Fruit fly (Drosophila melanogaster): ENCODE measurements around the gene Gs1.
A peak's percentile ranks its signal among the peaks of the same experiment; 100 is the strongest.

Gene Gs1

dm6 chr2L:171499-172250 lies 39.8 kb downstream of the Gs1 start (continued):
- TF ChIP-seq maf-S (GFP tag; optimal IDR thresholded peaks at IDR 0.05) = no peak
- peak in 1 of 2 experiments; percentile 5 for TF ChIP-seq Hr51 (GFP tag; optimal IDR thresholded peaks at IDR 0.05)
- no peak for TF ChIP-seq Bteb2 (GFP tag; optimal IDR thresholded peaks at IDR 0.05)
- TF ChIP-seq slbo (GFP tag; IDR thresholded peaks at IDR 0.05) = no peak
- no peak for TF ChIP-seq CG6765 (GFP tag; optimal IDR thresholded peaks at IDR 0.05)
- no peak for TF ChIP-seq ac (GFP tag; optimal IDR thresholded peaks at IDR 0.05)
- TF ChIP-seq CG4404 (GFP tag; IDR thresholded peaks at IDR 0.05) = no peak
- TF ChIP-seq psq (GFP tag; optimal IDR thresholded peaks at IDR 0.05) = no peak
- TF ChIP-seq Adf1 (GFP tag; IDR thresholded peaks at IDR 0.05) = 0 out of 2 replicates have a peak, but pooled peaks have one; percentile 27
- peak in 1 of 2 experiments; percentile 21 for TF ChIP-seq bsh (GFP tag; optimal IDR thresholded peaks at IDR 0.05)
- no peak for TF ChIP-seq CG11247 (GFP tag; IDR thresholded peaks at IDR 0.05)
- peak; percentile 18 for TF ChIP-seq sug (tag; optimal IDR thresholded peaks at IDR 0.05)
- no peak for TF ChIP-seq dmrt99B (tag; optimal IDR thresholded peaks at IDR 0.05)
- no peak for TF ChIP-seq CG8765 (GFP tag; IDR thresholded peaks at IDR 0.05)
- TF ChIP-seq sob (GFP tag; IDR thresholded peaks at IDR 0.05) = no peak; the same call in 1 of the 2 replicates
- TF ChIP-seq sisA (GFP tag; IDR thresholded peaks at IDR 0.05) = no peak
- no peak for TF ChIP-seq Nf-YB (GFP tag; optimal IDR thresholded peaks at IDR 0.05)
- TF ChIP-seq onecut (GFP tag; IDR thresholded peaks at IDR 0.05) = no peak
- TF ChIP-seq Chrac-16 (GFP tag; optimal IDR thresholded peaks at IDR 0.05) = no peak
- no peak for TF ChIP-seq Trl (optimal IDR thresholded peaks at IDR 0.05)
- TF ChIP-seq Trl (GFP tag; optimal IDR thresholded peaks at IDR 0.05) = no peak
- peak; percentile 14 for TF ChIP-seq CG1233 (GFP tag; optimal IDR thresholded peaks at IDR 0.05)
- no peak for TF ChIP-seq CG14710 (tag; optimal IDR thresholded peaks at IDR 0.05)
- peak; percentile 33 for TF ChIP-seq abd-A (tag; optimal IDR thresholded peaks at IDR 0.05)
- no peak for TF ChIP-seq mld (GFP tag; IDR thresholded peaks at IDR 0.05; ENCODE audit: partially characterized antibody)
- no peak for TF ChIP-seq ftz-f1 (GFP tag; optimal IDR thresholded peaks at IDR 0.05)
- TF ChIP-seq tio (GFP tag; optimal IDR thresholded peaks at IDR 0.05) = no peak
- peak; percentile 30; the same call in 1 of the 3 replicates for TF ChIP-seq CG34224 (GFP tag; IDR thresholded peaks at IDR 0.05; ENCODE audit: partially characterized antibody)
- TF ChIP-seq CG10366 (GFP tag; IDR thresholded peaks at IDR 0.05) = no peak
- peak in 1 of 2 experiments; percentile 19 for TF ChIP-seq eve (GFP tag; optimal IDR thresholded peaks at IDR 0.05)
- peak; percentile 4 for TF ChIP-seq scrt (GFP tag; optimal IDR thresholded peaks at IDR 0.05)
- TF ChIP-seq seq (GFP tag; IDR thresholded peaks at IDR 0.05) = no peak
- peak; percentile 13 for TF ChIP-seq CG17568 (GFP tag; optimal IDR thresholded peaks at IDR 0.05)
- no peak for TF ChIP-seq grau (tag; optimal IDR thresholded peaks at IDR 0.05)
- TF ChIP-seq gce (GFP tag; IDR thresholded peaks at IDR 0.05) = no peak
- no peak for TF ChIP-seq Dfd (GFP tag; optimal IDR thresholded peaks at IDR 0.05)
- no peak for TF ChIP-seq tin (GFP tag; optimal IDR thresholded peaks at IDR 0.05)
- no peak for TF ChIP-seq Mrtf (GFP tag; IDR thresholded peaks at IDR 0.05)
- no peak for TF ChIP-seq CG30020 (tag; optimal IDR thresholded peaks at IDR 0.05)
- no peak for TF ChIP-seq br (optimal IDR thresholded peaks at IDR 0.05)
- no peak for TF ChIP-seq oc (tag; optimal IDR thresholded peaks at IDR 0.05)
- no peak for TF ChIP-seq Hr78 (GFP tag; optimal IDR thresholded peaks at IDR 0.05)
- no peak for TF ChIP-seq CG11560 (tag; IDR thresholded peaks at IDR 0.05)
- no peak for TF ChIP-seq CG16813 (GFP tag; IDR thresholded peaks at IDR 0.05; ENCODE audit: partially characterized antibody)
- TF ChIP-seq CG11085 (GFP tag; IDR thresholded peaks at IDR 0.05) = no peak
- no peak for TF ChIP-seq grn (GFP tag; optimal IDR thresholded peaks at IDR 0.05)
- TF ChIP-seq jumu (GFP tag; optimal IDR thresholded peaks at IDR 0.05) = no peak
- no peak for TF ChIP-seq Sry-β (GFP tag; optimal IDR thresholded peaks at IDR 0.05)
- no peak for TF ChIP-seq kay (GFP tag; optimal IDR thresholded peaks at IDR 0.05)
- no peak for TF ChIP-seq sens-2 (GFP tag; IDR thresholded peaks at IDR 0.05)

All from whole organism, embryonic.